Worm (Caenorhabditis elegans) whole organism, early embryonic: ENCODE measurements around the gene C49A9.10.

ENCODE experiments used
- B0310.2 ChIP-seq: sonication (generic microtip); optimal IDR thresholded peaks from 2 replicates; lab custom pipeline; 2016; ENCODE audit warnings: mild to moderate bottlenecking, missing genetic modification characterization, missing compliant biosample characterization
- F13C5.2 ChIP-seq: sonication (generic microtip); optimal IDR thresholded peaks from 2 replicates; lab custom pipeline; 2017; ENCODE audit warnings: mild to moderate bottlenecking, missing genetic modification characterization, inconsistent platforms, missing compliant biosample characterization
- aly-1 ChIP-seq: sonication (generic microtip); optimal IDR thresholded peaks from 2 replicates; lab custom pipeline; 2016; ENCODE audit warnings: missing genetic modification characterization, missing compliant biosample characterization
- ama-1 ChIP-seq: fragments of 150-350 bp; optimal IDR thresholded peaks from 2 replicates; lab custom pipeline; 2014
- ceh-13 ChIP-seq: fragments of 200-800 bp; sonication (Bioruptor generic); optimal IDR thresholded peaks from 2 replicates; lab custom pipeline; 2018; ENCODE audit warnings: mild to moderate bottlenecking, missing genetic modification characterization, missing compliant biosample characterization
- ceh-36 ChIP-seq: sonication (generic microtip); optimal IDR thresholded peaks from 2 replicates; lab custom pipeline; 2016; ENCODE audit warnings: missing genetic modification characterization, inconsistent platforms, missing compliant biosample characterization
- ets-7 ChIP-seq: sonication (generic microtip); optimal IDR thresholded peaks from 2 replicates; lab custom pipeline; 2016; ENCODE audit warnings: missing genotype, missing genetic modification characterization, missing compliant biosample characterization
- flt-1 ChIP-seq: fragments of 200-800 bp; sonication (Bioruptor generic); IDR thresholded peaks from 2 replicates; pipeline ENCODE4 v1.3.6; 2022; ENCODE audit warnings: missing genetic modification characterization, missing compliant biosample characterization
- hmbx-1 ChIP-seq: sonication (generic microtip); optimal IDR thresholded peaks from 2 replicates; lab custom pipeline; 2016; ENCODE audit warnings: mild to moderate bottlenecking, missing genetic modification characterization, missing compliant biosample characterization
- hmg-4 ChIP-seq: fragments of 200-800 bp; sonication (Bioruptor generic); optimal IDR thresholded peaks from 2 replicates; lab custom pipeline; 2018; ENCODE audit warnings: mild to moderate bottlenecking, missing genetic modification characterization, missing compliant biosample characterization
- hnd-1 ChIP-seq: sonication (generic microtip); optimal IDR thresholded peaks from 2 replicates; lab custom pipeline; 2016; ENCODE audit warnings: missing genetic modification characterization, missing compliant biosample characterization
- pes-1 ChIP-seq: fragments of 200-800 bp; sonication (Bioruptor generic); IDR thresholded peaks from 2 replicates; pipeline ENCODE4 v1.3.6; 2022; ENCODE audit warnings: missing genetic modification reagents, missing genetic modification characterization, missing compliant biosample characterization
- scrt-1 ChIP-seq: fragments of 200-800 bp; sonication (Bioruptor generic); IDR thresholded peaks from 2 replicates; pipeline ENCODE4 v1.3.6; 2022; ENCODE audit warnings: missing genetic modification characterization, missing compliant biosample characterization
- sea-1 ChIP-seq: fragments of 200-800 bp; sonication (Bioruptor generic); conservative IDR thresholded peaks from 2 replicates; pipeline ENCODE4 v1.3.6; 2022; ENCODE audit warnings: missing genetic modification characterization, missing compliant biosample characterization
- tbx-11 ChIP-seq: fragments of 200-800 bp; sonication (Bioruptor generic); IDR thresholded peaks from 2 replicates; pipeline ENCODE4 v1.3.6; 2022; ENCODE audit warnings: missing genetic modification characterization, missing compliant biosample characterization
- tbx-37 ChIP-seq: fragments of 200-800 bp; sonication (Bioruptor generic); conservative IDR thresholded peaks from 2 replicates; pipeline ENCODE4 v1.3.6; 2022; ENCODE audit warnings: missing genetic modification reagents, missing genetic modification characterization, missing compliant biosample characterization
- tra-4 ChIP-seq: sonication (generic microtip); optimal IDR thresholded peaks from 2 replicates; lab custom pipeline; 2017; ENCODE audit warnings: missing genetic modification characterization, missing compliant biosample characterization

Gene C49A9.10

DNA sequence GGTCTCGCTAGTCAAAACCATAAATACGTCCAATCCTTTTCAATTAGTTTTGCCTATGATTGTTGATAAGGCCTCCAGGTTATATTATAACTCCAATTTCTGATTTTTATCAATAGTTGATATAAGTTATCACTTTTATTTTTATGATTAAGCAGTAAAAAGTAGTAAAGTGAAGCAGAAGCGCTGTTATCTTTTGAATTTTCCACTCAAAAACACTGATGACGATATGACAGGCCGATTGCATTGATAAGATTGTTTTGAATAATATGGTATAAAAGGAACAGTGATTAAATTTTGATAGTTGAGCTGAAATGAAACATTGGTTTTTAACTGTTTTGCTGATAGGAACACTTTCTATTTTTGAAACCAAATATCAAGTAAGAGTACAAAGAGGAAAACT is 20.6 kb downstream of the C49A9.10 start, which contains the start of gene asp-9:
TSS of gene asp-9 (plus strand) at position 312 of the 400 bp plus-strand sequence.
- TF ChIP-seq aly-1 (tag; lab: Kevin White, UChicago) (no peak), ceh-13 (no peak), hnd-1 (no peak), pes-1 (GFP tag; lab: Robert Waterston, UW) (no peak), B0310.2 (tag; lab: Kevin White, UChicago) (no peak), tbx-37 (GFP tag; lab: Robert Waterston, UW) (no peak), tbx-11 (GFP tag; lab: Robert Waterston, UW) (no peak), ama-1 (lab: Kevin White, UChicago) (no peak), ceh-36 (tag; lab: Kevin White, UChicago) (no peak), tra-4 (tag; lab: Kevin White, UChicago) (no peak), ets-7 (tag; lab: Kevin White, UChicago) (no peak), scrt-1 (GFP tag; lab: Robert Waterston, UW) (no peak), F13C5.2 (tag; lab: Kevin White, UChicago) (no peak), flt-1 (GFP tag; lab: Robert Waterston, UW) (no peak), hmbx-1 (no peak), hmg-4 (no peak)

DNA sequence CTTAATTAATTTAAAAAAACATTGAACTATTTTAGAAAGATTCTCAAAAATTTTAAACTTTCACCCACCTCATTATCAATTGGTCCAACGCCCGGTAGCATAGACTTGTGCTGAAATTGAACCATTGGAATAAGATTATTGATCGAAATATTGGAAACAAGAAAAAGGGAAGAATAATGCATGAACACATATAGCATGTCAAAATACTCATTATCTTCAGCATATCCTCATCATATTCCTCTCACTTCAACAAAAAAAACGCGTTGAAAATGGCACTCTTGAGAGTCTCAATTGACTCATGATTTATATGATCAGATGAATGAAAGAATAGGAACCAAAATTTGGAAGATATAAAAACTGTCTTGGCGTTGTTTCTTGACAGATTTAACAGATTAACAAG is 22.4 kb downstream of the C49A9.10 start, which contains the start of gene unc-77:
TSS of gene unc-77 (minus strand) at position 101 of the 400 bp plus-strand sequence.
- TF ChIP-seq sea-1 (GFP tag; lab: Robert Waterston, UW) (no peak), tbx-37 (GFP tag; lab: Robert Waterston, UW) (no peak)

DNA sequence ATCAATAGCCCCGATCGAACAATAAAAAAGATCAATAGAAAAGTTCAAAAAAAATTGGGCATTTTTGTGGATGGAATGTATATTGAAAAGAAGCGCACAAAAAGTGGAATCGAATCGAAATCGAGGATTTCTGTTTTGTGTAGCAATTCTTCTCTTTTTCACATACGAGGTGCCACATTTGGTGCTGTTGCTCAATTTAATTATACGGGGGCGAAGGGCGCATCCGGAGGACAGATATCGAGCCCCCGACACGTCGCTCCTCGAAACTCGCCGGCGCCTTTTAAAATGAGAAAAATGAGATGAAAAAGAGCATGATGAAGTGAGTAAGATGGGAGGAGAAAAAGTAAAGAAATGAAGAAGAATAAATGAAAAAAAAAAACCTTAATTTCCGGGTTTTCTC is 28.8 kb downstream of the C49A9.10 start:
- TF ChIP-seq sea-1 (GFP tag; lab: Robert Waterston, UW), result no peak
- no peak for TF ChIP-seq ets-7 (tag; lab: Kevin White, UChicago)

DNA sequence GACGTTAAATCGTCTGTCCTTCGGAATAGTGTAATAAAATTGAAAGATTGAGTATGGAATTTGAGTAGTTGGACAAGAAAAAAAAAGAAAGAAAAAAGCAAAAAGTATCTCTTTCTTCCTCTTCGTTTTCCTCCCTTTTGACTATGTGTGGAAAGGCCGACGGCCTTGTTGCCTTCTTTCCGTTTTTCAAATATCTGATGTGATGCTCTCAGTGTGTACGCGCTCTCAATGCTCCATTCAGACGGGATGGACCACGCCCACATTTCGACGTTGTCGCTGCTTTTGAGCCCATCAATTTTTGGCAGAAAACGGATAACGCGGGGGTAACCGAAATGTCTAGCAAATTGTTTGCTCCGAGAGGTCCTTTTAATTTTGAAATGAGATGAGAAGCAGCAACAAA is 33.2 kb downstream of the C49A9.10 start:
- TF ChIP-seq scrt-1 (GFP tag; lab: Robert Waterston, UW) (no peak), hmg-4 (no peak)

DNA sequence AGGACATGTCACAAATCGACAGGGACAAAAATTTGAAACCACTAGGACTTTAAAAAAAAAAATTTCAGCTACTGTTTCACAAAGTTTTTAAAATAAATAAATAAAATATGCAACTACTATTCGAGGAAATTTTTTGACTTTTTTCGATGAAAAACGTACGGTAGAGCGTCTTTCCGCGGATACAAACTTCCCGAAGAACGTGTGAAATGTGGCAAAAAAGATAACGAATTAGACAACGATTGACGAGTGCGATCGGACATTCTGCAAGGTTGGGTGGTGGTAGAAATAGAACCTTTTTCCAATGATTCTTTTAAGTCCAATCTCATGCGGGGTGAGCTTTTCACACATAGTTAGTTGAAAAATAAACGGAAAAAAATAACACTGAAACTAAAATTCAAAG is 40.4 kb downstream of the C49A9.10 start:
- TF ChIP-seq tbx-11 (GFP tag; lab: Robert Waterston, UW), result no peak
- no peak for TF ChIP-seq ama-1 (lab: Kevin White, UChicago)
- TF ChIP-seq sea-1 (GFP tag; lab: Robert Waterston, UW), result no peak
- no peak for TF ChIP-seq tbx-37 (GFP tag; lab: Robert Waterston, UW)
- TF ChIP-seq hmg-4, result no peak
- TF ChIP-seq tra-4 (tag; lab: Kevin White, UChicago), result no peak
- TF ChIP-seq F13C5.2 (tag; lab: Kevin White, UChicago), result no peak
- no peak for TF ChIP-seq ceh-13

DNA sequence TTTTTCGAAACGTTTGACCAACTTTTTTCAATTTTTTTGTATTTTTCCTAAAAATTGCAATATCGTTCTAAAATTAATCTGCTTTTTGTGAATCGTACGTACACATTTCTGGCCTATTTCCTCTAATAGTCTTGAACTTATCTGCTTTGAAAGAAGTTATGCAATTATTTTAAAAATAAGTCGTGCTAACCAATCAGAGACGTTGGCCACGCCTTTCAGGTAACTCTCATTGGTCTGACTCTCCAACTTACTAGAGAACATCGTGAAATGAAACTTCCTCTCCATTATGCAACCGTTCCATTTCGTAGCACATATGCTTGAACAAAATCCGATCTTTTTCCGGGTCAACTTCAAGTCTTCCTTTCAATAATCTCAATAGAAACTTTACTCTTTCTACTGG is 46.5 kb downstream of the C49A9.10 start:
- no peak for TF ChIP-seq sea-1 (GFP tag; lab: Robert Waterston, UW)
- no peak for TF ChIP-seq aly-1 (tag; lab: Kevin White, UChicago)
- no peak for TF ChIP-seq tbx-37 (GFP tag; lab: Robert Waterston, UW)
- no peak for TF ChIP-seq hnd-1
- TF ChIP-seq hmg-4, result no peak
- TF ChIP-seq ama-1 (lab: Kevin White, UChicago), result no peak
- TF ChIP-seq flt-1 (GFP tag; lab: Robert Waterston, UW), result no peak
- TF ChIP-seq ets-7 (tag; lab: Kevin White, UChicago), result no peak
- no peak for TF ChIP-seq hmbx-1
- no peak for TF ChIP-seq F13C5.2 (tag; lab: Kevin White, UChicago)
- TF ChIP-seq pes-1 (GFP tag; lab: Robert Waterston, UW), result no peak
- TF ChIP-seq ceh-36 (tag; lab: Kevin White, UChicago), result no peak
- no peak for TF ChIP-seq tra-4 (tag; lab: Kevin White, UChicago)
- TF ChIP-seq scrt-1 (GFP tag; lab: Robert Waterston, UW), result no peak
- TF ChIP-seq B0310.2 (tag; lab: Kevin White, UChicago), result no peak

DNA sequence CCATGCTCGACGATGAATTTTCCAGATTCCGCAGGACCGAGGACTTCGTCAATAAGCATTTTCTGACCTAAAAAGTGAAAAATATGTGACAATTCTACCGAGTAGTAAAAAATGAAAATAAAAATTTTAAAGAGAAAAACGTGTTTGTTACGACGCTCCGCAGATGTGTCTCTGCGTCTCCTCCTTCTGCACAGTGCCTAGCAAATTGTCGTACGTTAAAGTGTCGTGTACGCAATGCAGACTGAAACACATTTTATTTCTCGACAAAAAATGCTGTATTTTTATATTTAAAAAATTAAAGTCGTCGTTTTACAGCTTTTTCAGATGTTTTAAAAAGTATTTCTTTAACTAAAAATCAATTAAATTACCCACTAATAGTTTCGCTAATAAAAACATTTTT is 49.3 kb downstream of the C49A9.10 start, which contains the start of gene C11D2.4:
TSS of gene C11D2.4 (minus strand) at position 128 of the 400 bp plus-strand sequence.
- TF ChIP-seq tbx-37 (GFP tag; lab: Robert Waterston, UW), result no peak
- TF ChIP-seq ceh-36 (tag; lab: Kevin White, UChicago), result no peak
- no peak for TF ChIP-seq tra-4 (tag; lab: Kevin White, UChicago)
- no peak for TF ChIP-seq ama-1 (lab: Kevin White, UChicago)
- TF ChIP-seq flt-1 (GFP tag; lab: Robert Waterston, UW), result no peak
- TF ChIP-seq aly-1 (tag; lab: Kevin White, UChicago), result no peak
- TF ChIP-seq ceh-13, result no peak
- no peak for TF ChIP-seq sea-1 (GFP tag; lab: Robert Waterston, UW)
- TF ChIP-seq tbx-11 (GFP tag; lab: Robert Waterston, UW), result no peak
- TF ChIP-seq pes-1 (GFP tag; lab: Robert Waterston, UW), result no peak
